Fruit fly (Drosophila melanogaster) whole organism, embryonic: ENCODE measurements around the gene Tom70.

Source experiments
- Adf1 ChIP-seq: fragments of 200-800 bp; sonication (Bioruptor generic); IDR thresholded peaks from 2 replicates; pipeline ENCODE4 v1.3.6; 2022; ENCODE audit warnings: missing biosample characterization, missing genetic modification characterization
- Atf3 ChIP-seq: fragments of 200-800 bp; sonication (Bioruptor generic); optimal IDR thresholded peaks from 3 replicates; lab custom pipeline; 2016; ENCODE audit warnings: missing biosample characterization, missing genetic modification characterization
- BtbVII ChIP-seq: fragments of 200-800 bp; sonication (Bioruptor generic); optimal IDR thresholded peaks from 3 replicates; lab custom pipeline; 2017; ENCODE audit warnings: missing biosample characterization, mild to moderate bottlenecking, missing genetic modification characterization
- CG10654 ChIP-seq: fragments of 200-800 bp; sonication (Bioruptor generic); optimal IDR thresholded peaks from 2 replicates; lab custom pipeline; 2016; ENCODE audit warnings: missing biosample characterization, missing genetic modification characterization
- CG10979 ChIP-seq: fragments of 200-800 bp; sonication (Bioruptor generic); optimal IDR thresholded peaks from 2 replicates; lab custom pipeline; 2018; ENCODE audit warnings: missing biosample characterization, mild to moderate bottlenecking, missing genetic modification characterization, moderate library complexity
- CG12299 ChIP-seq: fragments of 200-800 bp; sonication (Bioruptor generic); optimal IDR thresholded peaks from 2 replicates; lab custom pipeline; 2018; ENCODE audit warnings: missing biosample characterization, mild to moderate bottlenecking, missing genetic modification characterization
- CG17802 ChIP-seq: fragments of 200-800 bp; sonication (Bioruptor generic); optimal IDR thresholded peaks from 2 replicates; lab custom pipeline; 2018; ENCODE audit warnings: missing biosample characterization, mild to moderate bottlenecking, missing genetic modification characterization, moderate library complexity
- CG2678 ChIP-seq: fragments of 200-800 bp; sonication (Bioruptor generic); optimal IDR thresholded peaks from 3 replicates; lab custom pipeline; 2019; ENCODE audit warnings: missing biosample characterization, mild to moderate bottlenecking, missing genetic modification characterization, moderate library complexity
- CG2875 ChIP-seq: fragments of 200-800 bp; sonication (Bioruptor generic); optimal IDR thresholded peaks from 2 replicates; lab custom pipeline; 2017; ENCODE audit warnings: missing biosample characterization, mild to moderate bottlenecking, missing genetic modification characterization, missing genetic modification reagents
- CG30431 ChIP-seq: fragments of 200-800 bp; sonication (Bioruptor generic); optimal IDR thresholded peaks from 2 replicates; lab custom pipeline; 2017; ENCODE audit warnings: missing biosample characterization, missing genetic modification characterization
- CG3281 ChIP-seq: fragments of 200-800 bp; sonication (Bioruptor generic); optimal IDR thresholded peaks from 3 replicates; lab custom pipeline; 2017; ENCODE audit warnings: missing biosample characterization, mild to moderate bottlenecking, missing genetic modification characterization
- CG5245 ChIP-seq: fragments of 200-800 bp; sonication (Bioruptor generic); optimal IDR thresholded peaks from 3 replicates; lab custom pipeline; 2016; ENCODE audit warnings: missing biosample characterization, missing genetic modification characterization
- CoRest ChIP-seq: fragments of 200-800 bp; sonication (Bioruptor generic); optimal IDR thresholded peaks from 3 replicates; lab custom pipeline; 2018; ENCODE audit warnings: missing biosample characterization, mild to moderate bottlenecking, missing genetic modification characterization, moderate library complexity
- D ChIP-seq, 2 experiments: fragments of 200-800 bp in 1 of 2; fragments of >200 bp in 1 of 2; sonication (Bioruptor generic) in 1 of 2; optimal IDR thresholded peaks; 2 replicates in 1 of 2; 3 replicates in 1 of 2; lab custom pipeline; 2017; ENCODE audit warnings: mild to moderate bottlenecking in 1 of 2, missing biosample characterization in 1 of 2, missing genetic modification characterization in 1 of 2, missing genetic modification reagents in 1 of 2
- Dad ChIP-seq: fragments of 200-800 bp; sonication (Bioruptor generic); optimal IDR thresholded peaks from 3 replicates; lab custom pipeline; 2016; ENCODE audit warnings: missing biosample characterization, missing genetic modification characterization
- Dek ChIP-seq: fragments of 200-800 bp; sonication (Bioruptor generic); optimal IDR thresholded peaks from 3 replicates; lab custom pipeline; 2019; ENCODE audit warnings: missing biosample characterization, mild to moderate bottlenecking, missing genetic modification characterization, moderate library complexity
- Dip2 ChIP-seq: fragments of 200-800 bp; sonication (Bioruptor generic); IDR thresholded peaks from 2 replicates; pipeline ENCODE4 v1.3.6; 2022; ENCODE audit warnings: missing biosample characterization, missing genetic modification characterization
- Doc2 ChIP-seq: fragments of 200-800 bp; sonication (Bioruptor generic); IDR thresholded peaks from 2 replicates; pipeline ENCODE4 v1.3.6; 2022; ENCODE audit warnings: missing biosample characterization, missing genetic modification characterization
- Fer3 ChIP-seq: fragments of 200-800 bp; sonication (Bioruptor generic); optimal IDR thresholded peaks from 2 replicates; lab custom pipeline; 2018; ENCODE audit warnings: missing biosample characterization, mild to moderate bottlenecking, missing genetic modification characterization, moderate library complexity
- HHEX ChIP-seq: fragments of 200-800 bp; sonication (Bioruptor generic); optimal IDR thresholded peaks from 3 replicates; lab custom pipeline; 2017; ENCODE audit warnings: missing biosample characterization, mild to moderate bottlenecking, missing genetic modification characterization, missing genetic modification reagents
- HmgZ ChIP-seq: fragments of 200-800 bp; sonication (Bioruptor generic); optimal IDR thresholded peaks from 2 replicates; lab custom pipeline; 2018; ENCODE audit warnings: missing biosample characterization, mild to moderate bottlenecking, missing genetic modification characterization
- Hr3 ChIP-seq: fragments of 200-800 bp; sonication (Bioruptor generic); optimal IDR thresholded peaks from 3 replicates; lab custom pipeline; 2016; ENCODE audit warnings: missing biosample characterization, missing genetic modification characterization
- Lpt ChIP-seq: fragments of >200 bp; optimal IDR thresholded peaks from 2 replicates; lab custom pipeline; 2018; ENCODE audit warnings: missing biosample characterization, missing genetic modification characterization
- MTF-1 ChIP-seq: fragments of 200-800 bp; sonication (Bioruptor generic); optimal IDR thresholded peaks from 2 replicates; lab custom pipeline; 2018; ENCODE audit warnings: missing biosample characterization, mild to moderate bottlenecking, missing genetic modification characterization, borderline replicate concordance
- Nf-YB ChIP-seq: fragments of 200-800 bp; sonication (Bioruptor generic); optimal IDR thresholded peaks from 3 replicates; lab custom pipeline; 2019; ENCODE audit warnings: missing biosample characterization, mild to moderate bottlenecking, missing genetic modification characterization, moderate library complexity
- NfI ChIP-seq: fragments of 200-800 bp; sonication (Bioruptor generic); optimal IDR thresholded peaks from 3 replicates; lab custom pipeline; 2018; ENCODE audit warnings: missing biosample characterization, mild to moderate bottlenecking, missing genetic modification characterization, moderate library complexity
- Six4 ChIP-seq: fragments of 200-800 bp; sonication (Bioruptor generic); optimal IDR thresholded peaks from 2 replicates; lab custom pipeline; 2016; ENCODE audit warnings: missing biosample characterization, missing genetic modification characterization
- Spps ChIP-seq: fragments of 200-800 bp; sonication (Bioruptor generic); optimal IDR thresholded peaks from 2 replicates; lab custom pipeline; 2018; ENCODE audit warnings: missing biosample characterization, mild to moderate bottlenecking, missing genetic modification characterization
- Xbp1 ChIP-seq: fragments of 200-800 bp; sonication (Bioruptor generic); optimal IDR thresholded peaks from 3 replicates; lab custom pipeline; 2016; ENCODE audit warnings: missing biosample characterization, mild to moderate bottlenecking, missing genetic modification characterization
- ara ChIP-seq: fragments of 200-800 bp; sonication (Bioruptor generic); IDR thresholded peaks from 2 replicates; pipeline ENCODE4 v1.3.6; 2022; ENCODE audit warnings: missing biosample characterization, missing genetic modification characterization
- ase ChIP-seq: fragments of 200-800 bp; sonication (Bioruptor generic); IDR thresholded peaks from 3 replicates; pipeline ENCODE4 v1.3.6; 2022; ENCODE audit warnings: missing biosample characterization, missing genetic modification characterization
- ato ChIP-seq: fragments of 200-800 bp; sonication (Bioruptor generic); IDR thresholded peaks from 2 replicates; pipeline ENCODE4 v1.3.6; 2022; ENCODE audit warnings: missing biosample characterization, missing genetic modification characterization; ENCODE audit not compliant: partially characterized antibody
- bsh ChIP-seq, 2 experiments: fragments of 200-800 bp; sonication (Bioruptor generic); optimal IDR thresholded peaks; 2 replicates each; lab custom pipeline; 2017 to 2018; ENCODE audit warnings: mild to moderate bottlenecking in 2 of 2, missing biosample characterization in 2 of 2, missing genetic modification characterization in 2 of 2, moderate library complexity in 1 of 2
- cad ChIP-seq: fragments of >200 bp; optimal IDR thresholded peaks from 2 replicates; lab custom pipeline; 2017; ENCODE audit warnings: missing biosample characterization, missing genetic modification characterization
- cato ChIP-seq: fragments of 200-800 bp; sonication (Bioruptor generic); optimal IDR thresholded peaks from 2 replicates; lab custom pipeline; 2016; ENCODE audit warnings: missing biosample characterization, missing genetic modification characterization, borderline replicate concordance
- chn ChIP-seq: fragments of 200-800 bp; sonication (Bioruptor generic); optimal IDR thresholded peaks from 2 replicates; lab custom pipeline; 2016; ENCODE audit warnings: missing biosample characterization, missing genetic modification characterization
- da ChIP-seq: fragments of 200-800 bp; sonication (Bioruptor generic); optimal IDR thresholded peaks from 2 replicates; lab custom pipeline; 2016; ENCODE audit warnings: missing biosample characterization, missing genetic modification characterization
- eve ChIP-seq, 2 experiments: fragments of >200 bp; optimal IDR thresholded peaks; 2 replicates each; lab custom pipeline; 2017; ENCODE audit warnings: missing biosample characterization in 2 of 2, missing genetic modification characterization in 2 of 2
- ham ChIP-seq: fragments of 200-800 bp; sonication (Bioruptor generic); IDR thresholded peaks from 2 replicates; pipeline ENCODE4 v1.3.6; 2022; ENCODE audit warnings: missing biosample characterization, missing genetic modification characterization
- jigr1 ChIP-seq: fragments of 200-800 bp; sonication (Bioruptor generic); IDR thresholded peaks from 3 replicates; pipeline ENCODE4 v1.3.6; 2022; ENCODE audit warnings: missing biosample characterization, missing genetic modification characterization
- klu ChIP-seq: fragments of 200-800 bp; sonication (Bioruptor generic); IDR thresholded peaks from 2 replicates; pipeline ENCODE4 v1.3.6; 2022; ENCODE audit warnings: missing biosample characterization, missing genetic modification characterization
- lmd ChIP-seq: fragments of 200-800 bp; sonication (Bioruptor generic); IDR thresholded peaks from 2 replicates; pipeline ENCODE4 v1.3.6; 2022; ENCODE audit warnings: missing biosample characterization, missing genetic modification characterization
- oc ChIP-seq: fragments of 200-800 bp; sonication (Bioruptor generic); optimal IDR thresholded peaks from 2 replicates; lab custom pipeline; 2018; ENCODE audit warnings: missing biosample characterization, mild to moderate bottlenecking, missing genetic modification characterization, moderate library complexity
- phol ChIP-seq: fragments of 200-800 bp; sonication (Bioruptor generic); optimal IDR thresholded peaks from 3 replicates; lab custom pipeline; 2018; ENCODE audit warnings: missing biosample characterization, mild to moderate bottlenecking, missing genetic modification characterization, moderate library complexity
- pros ChIP-seq: fragments of 200-800 bp; sonication (Bioruptor generic); optimal IDR thresholded peaks from 3 replicates; lab custom pipeline; 2019; ENCODE audit warnings: missing biosample characterization, mild to moderate bottlenecking, missing genetic modification characterization, moderate library complexity
- rib ChIP-seq: fragments of 200-800 bp; sonication (Bioruptor generic); IDR thresholded peaks from 2 replicates; pipeline ENCODE4 v1.3.6; 2022; ENCODE audit warnings: missing biosample characterization, missing genetic modification characterization
- seq ChIP-seq: fragments of 200-800 bp; sonication (Bioruptor generic); IDR thresholded peaks from 2 replicates; pipeline ENCODE4 v1.3.6; 2022; ENCODE audit warnings: missing biosample characterization, missing genetic modification characterization
- slou ChIP-seq: fragments of 200-800 bp; sonication (Bioruptor generic); optimal IDR thresholded peaks from 3 replicates; lab custom pipeline; 2016; ENCODE audit warnings: missing biosample characterization, missing genetic modification characterization
- tio ChIP-seq: fragments of 200-800 bp; sonication (Bioruptor generic); optimal IDR thresholded peaks from 2 replicates; lab custom pipeline; 2017; ENCODE audit warnings: missing biosample characterization, missing genetic modification characterization, inconsistent platforms
- ttk ChIP-seq: fragments of 200-800 bp; sonication (Bioruptor generic); IDR thresholded peaks from 2 replicates; pipeline ENCODE4 v2.1.2; 2022; ENCODE audit warnings: missing biosample characterization, missing genetic modification characterization
- vvl ChIP-seq: fragments of 200-800 bp; sonication (Bioruptor generic); IDR thresholded peaks from 2 replicates; pipeline ENCODE4 v1.3.6; 2022; ENCODE audit warnings: missing biosample characterization, missing genetic modification characterization

Tom70 gene

dm6 chr2L:12063035-12063434, 24.7 kb upstream of the Tom70 start, which contains the start of gene Rab3-GAP (continued):
- TF ChIP-seq cato (no peak), CG10979 (tag; lab: Kevin White, UChicago) (peak; percentile 23), CG5245 (GFP tag; lab: Kevin White, UChicago) (no peak), Hr3 (GFP tag; lab: Kevin White, UChicago) (peak; percentile 14), ato (GFP tag; lab: Robert Waterston, UW) (no peak), Adf1 (GFP tag; lab: Robert Waterston, UW) (no peak), jigr1 (GFP tag; lab: Robert Waterston, UW) (no peak), HHEX (no peak), CG12299 (tag; lab: Kevin White, UChicago) (no peak), CoRest (tag; lab: Kevin White, UChicago) (peak; percentile 10), seq (GFP tag; lab: Robert Waterston, UW) (no peak), slou (no peak), Spps (tag; lab: Kevin White, UChicago) (no peak), Fer3 (peak; percentile 34), D (optimal IDR thresholded peaks at IDR 0.05; lab: Kevin White, UChicago) (no peak), D (GFP tag; optimal IDR thresholded peaks at IDR 0.05; lab: Kevin White, UChicago) (no peak), eve (GFP tag; optimal IDR thresholded peaks at IDR 0.05; lab: Kevin White, UChicago) (no peak), rib (GFP tag; lab: Robert Waterston, UW) (no peak), Xbp1 (GFP tag; lab: Kevin White, UChicago) (peak; percentile 17), pros (GFP tag; lab: Kevin White, UChicago) (no peak), Lpt (no peak), Dad (GFP tag; lab: Kevin White, UChicago) (no peak), chn (GFP tag; lab: Kevin White, UChicago) (no peak), ara (GFP tag; lab: Robert Waterston, UW) (0 out of 2 replicates have a peak, but pooled peaks have one; percentile 7), bsh (GFP tag; optimal IDR thresholded peaks at IDR 0.05; lab: Kevin White, UChicago) (peak in 1 of 2 experiments; percentile 39), MTF-1 (GFP tag; lab: Kevin White, UChicago) (no peak), CG3281 (GFP tag; lab: Kevin White, UChicago) (no peak), Dek (tag; lab: Kevin White, UChicago) (no peak), oc (no peak), Doc2 (GFP tag; lab: Robert Waterston, UW) (no peak), BtbVII (GFP tag; lab: Kevin White, UChicago) (no peak), da (GFP tag; lab: Kevin White, UChicago) (no peak), CG2875 (GFP tag; lab: Kevin White, UChicago) (no peak), vvl (GFP tag; lab: Robert Waterston, UW) (peak; percentile 59), tio (GFP tag; lab: Kevin White, UChicago) (no peak), cad (GFP tag; lab: Kevin White, UChicago) (no peak), ttk (GFP tag; lab: Robert Waterston, UW) (no peak), Atf3 (GFP tag; lab: Kevin White, UChicago) (no peak), CG10654 (GFP tag; lab: Kevin White, UChicago) (no peak), klu (GFP tag; lab: Robert Waterston, UW) (no peak), Dip2 (GFP tag; lab: Robert Waterston, UW) (no peak), lmd (GFP tag; lab: Robert Waterston, UW) (peak; percentile 10; the same call in 1 of the 2 replicates), ase (no peak), ham (no peak), CG17802 (no peak), phol (tag; lab: Kevin White, UChicago) (peak; percentile 36), CG2678 (tag; lab: Kevin White, UChicago) (no peak), CG30431 (GFP tag; lab: Kevin White, UChicago) (no peak), Six4 (peak; percentile 5), Nf-YB (GFP tag; lab: Kevin White, UChicago) (no peak), HmgZ (tag; lab: Kevin White, UChicago) (no peak), NfI (GFP tag; lab: Kevin White, UChicago) (no peak)
